Fruit fly (Drosophila melanogaster): Measurements from ENCODE around the gene CG9525.

DNA sequence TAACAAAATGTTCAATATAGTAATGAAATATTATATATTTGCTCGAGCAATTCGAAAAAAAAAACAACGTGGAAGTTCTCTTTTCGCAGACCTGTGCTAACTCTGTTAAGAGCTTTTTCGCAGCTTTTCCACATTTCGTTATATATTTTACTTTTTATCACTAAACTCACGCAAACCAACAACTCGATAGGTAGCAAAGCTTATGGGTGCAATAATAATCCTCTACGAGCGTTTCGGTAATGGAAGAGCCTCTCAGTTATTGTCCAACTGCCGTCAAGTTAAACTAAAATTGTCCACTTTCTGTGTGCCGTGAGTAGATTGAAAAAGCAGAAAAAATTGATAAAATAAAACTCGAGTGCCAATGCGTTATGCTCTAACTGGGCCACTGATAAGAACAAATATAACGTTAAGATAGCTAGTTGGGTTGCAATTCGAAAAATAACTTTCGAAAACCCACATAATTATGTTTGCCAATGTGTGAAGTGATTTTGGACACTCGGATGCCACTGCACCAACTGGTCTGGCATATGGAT, 28.4 kb downstream of the CG9525 start, which contains the start of gene Tsp29Fa:
- TF ChIP-seq salr (GFP tag; optimal IDR thresholded peaks at IDR 0.05), result no peak
- no peak for TF ChIP-seq CG6276 (GFP tag; optimal IDR thresholded peaks at IDR 0.05)
- no peak for TF ChIP-seq CG3032 (tag; optimal IDR thresholded peaks at IDR 0.05)
- no peak for TF ChIP-seq CG11294 (GFP tag; IDR thresholded peaks at IDR 0.05)

All from whole organism, prepupa.